Fruit fly (Drosophila melanogaster): Measurements from ENCODE around the gene hec.

dm6 chrX:12947670-12948069, 9.6 kb downstream of the hec start:
- TF ChIP-seq ssp (GFP tag; IDR thresholded peaks at IDR 0.05) = no peak
- TF ChIP-seq CG7839 (tag; optimal IDR thresholded peaks at IDR 0.05) = peak; percentile 16
- TF ChIP-seq Elba2 (GFP tag; optimal IDR thresholded peaks at IDR 0.05) = no peak
- no peak for TF ChIP-seq Ravus (GFP tag; IDR thresholded peaks at IDR 0.05)
- TF ChIP-seq Sry-δ (GFP tag; optimal IDR thresholded peaks at IDR 0.05) = no peak
- TF ChIP-seq CHES-1-like (GFP tag; optimal IDR thresholded peaks at IDR 0.05) = no peak
- TF ChIP-seq Mrtf (GFP tag; IDR thresholded peaks at IDR 0.05) = no peak
- no peak for TF ChIP-seq CG7963 (GFP tag; IDR thresholded peaks at IDR 0.05; ENCODE audit: partially characterized antibody)
- TF ChIP-seq CG11696 (GFP tag; IDR thresholded peaks at IDR 0.05) = no peak
- no peak for TF ChIP-seq CG5245 (GFP tag; optimal IDR thresholded peaks at IDR 0.05)
- no peak for TF ChIP-seq maf-S (GFP tag; optimal IDR thresholded peaks at IDR 0.05)
- TF ChIP-seq ind (GFP tag; optimal IDR thresholded peaks at IDR 0.05) = no peak

Measured in whole organism, embryonic.